Worm (Caenorhabditis elegans): ENCODE measurements around the gene rps-30.
A peak's percentile ranks its signal among the peaks of the same experiment; 100 is the strongest.

DNA sequence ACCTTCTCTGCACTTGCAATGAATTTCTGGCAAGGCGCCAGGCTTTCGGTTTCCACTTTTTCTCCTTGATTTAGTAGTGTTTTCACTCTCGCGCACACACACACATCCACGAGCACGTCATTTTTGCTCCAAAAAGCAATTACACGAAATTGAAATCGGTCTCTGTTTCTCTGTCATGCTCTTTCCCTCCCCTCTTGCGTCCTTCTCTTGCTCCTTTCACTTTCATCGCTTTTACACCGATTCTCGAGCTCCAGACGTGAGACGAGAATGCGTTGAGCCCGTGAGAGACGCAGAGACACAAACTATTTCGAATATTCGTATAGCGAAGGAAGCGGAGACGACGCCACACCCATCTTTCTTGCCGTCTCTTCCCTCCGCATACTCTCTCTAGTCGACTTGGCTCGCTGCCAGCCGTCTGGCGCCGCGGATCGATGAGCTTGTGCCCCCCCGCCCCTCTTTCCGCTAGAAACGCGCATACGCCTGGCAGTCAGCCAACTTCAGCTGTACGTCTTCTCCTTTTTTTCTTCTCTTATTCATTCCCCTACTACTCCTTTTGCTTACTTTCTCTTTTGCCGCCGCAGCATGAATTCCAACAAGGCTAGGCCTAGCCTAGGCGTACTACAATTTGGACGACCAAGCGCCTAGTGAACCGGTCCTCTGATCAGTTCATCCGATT is 48.2 kb upstream of the rps-30 start:
- TF ChIP-seq W03F9.2 (tag; optimal IDR thresholded peaks at IDR 0.05) (no peak), him-1 (tag; optimal IDR thresholded peaks at IDR 0.05) (peak; percentile 87)
